Worm (Caenorhabditis elegans) whole organism, L1 larva: ENCODE results near the gene K12H6.9.

ENCODE experiments used
- ama-1 ChIP-seq: fragments of 150-350 bp; optimal IDR thresholded peaks from 2 replicates; lab custom pipeline; 2014
- blmp-1 ChIP-seq: fragments of 150-350 bp; optimal IDR thresholded peaks from 2 replicates; lab custom pipeline; 2014; ENCODE audit warnings: missing biosample characterization, missing genetic modification characterization
- ceh-8 ChIP-seq: fragments of 200-800 bp; sonication (Bioruptor generic); optimal IDR thresholded peaks from 2 replicates; lab custom pipeline; 2018; ENCODE audit warnings: mild to moderate bottlenecking, missing genetic modification characterization, moderate library complexity, missing compliant biosample characterization
- ceh-82 ChIP-seq, 3 experiments: fragments of 150-350 bp in 1 of 3; sonication (generic microtip) in 2 of 3; optimal IDR thresholded peaks; 2 replicates each; lab custom pipeline; 2014 to 2017; ENCODE audit warnings: missing biosample characterization in 3 of 3, missing genetic modification characterization in 3 of 3
- ceh-88 ChIP-seq: fragments of 200-800 bp; sonication (Bioruptor generic); IDR thresholded peaks from 2 replicates; pipeline ENCODE4 v1.3.6; 2022; ENCODE audit warnings: missing genetic modification characterization, missing compliant biosample characterization
- ces-1 ChIP-seq: fragments of 150-350 bp; optimal IDR thresholded peaks from 2 replicates; lab custom pipeline; 2014; ENCODE audit warnings: missing biosample characterization, missing genetic modification reagents, missing genetic modification characterization
- dpl-1 ChIP-seq, 3 experiments: fragments of 150-350 bp in 2 of 3; sonication (generic microtip) in 1 of 3; optimal IDR thresholded peaks; 2 replicates each; lab custom pipeline; 2014 to 2017; ENCODE audit warnings: missing biosample characterization in 3 of 3, missing genetic modification characterization in 3 of 3, missing genetic modification reagents in 3 of 3
- dsc-1 ChIP-seq: sonication (generic microtip); optimal IDR thresholded peaks from 2 replicates; lab custom pipeline; 2016; ENCODE audit warnings: mild to moderate bottlenecking, missing genetic modification characterization, missing compliant biosample characterization
- egl-27 ChIP-seq, 2 experiments: fragments of 150-350 bp in 1 of 2; sonication (generic microtip); optimal IDR thresholded peaks; 3 replicates each; lab custom pipeline; 2017 to 2018; ENCODE audit warnings: missing biosample characterization in 2 of 2, missing genetic modification characterization in 2 of 2, missing genetic modification reagents in 2 of 2
- elt-3 ChIP-seq, 6 experiments: fragments of 150-350 bp in 1 of 6; sonication (generic microtip); optimal IDR thresholded peaks; 2 replicates each; lab custom pipeline; 2017 to 2018; ENCODE audit warnings: missing biosample characterization in 6 of 6, missing genetic modification characterization in 6 of 6, inconsistent platforms in 1 of 6
- fkh-10 ChIP-seq: sonication (generic microtip); optimal IDR thresholded peaks from 2 replicates; lab custom pipeline; 2017; ENCODE audit warnings: missing biosample characterization, missing genetic modification reagents, missing genetic modification characterization
- fos-1 ChIP-seq: fragments of 150-350 bp; optimal IDR thresholded peaks from 2 replicates; lab custom pipeline; 2014; ENCODE audit warnings: missing biosample characterization, missing genetic modification characterization
- grh-1 ChIP-seq: fragments of 200-800 bp; sonication (Bioruptor generic); IDR thresholded peaks from 2 replicates; pipeline ENCODE4 v1.3.6; 2022; ENCODE audit warnings: missing genetic modification reagents, missing genetic modification characterization, missing compliant biosample characterization
- hlh-17 ChIP-seq: fragments of 200-800 bp; sonication (Bioruptor generic); optimal IDR thresholded peaks from 2 replicates; lab custom pipeline; 2018; ENCODE audit warnings: missing genetic modification characterization, mild to moderate bottlenecking, missing compliant biosample characterization, moderate library complexity, borderline replicate concordance
- hlh-4 ChIP-seq: sonication (generic microtip); optimal IDR thresholded peaks from 2 replicates; lab custom pipeline; 2016; ENCODE audit warnings: mild to moderate bottlenecking, missing genetic modification characterization, missing compliant biosample characterization
- lin-15B ChIP-seq: fragments of 150-350 bp; sonication (generic microtip); optimal IDR thresholded peaks from 3 replicates; lab custom pipeline; 2014; ENCODE audit warnings: missing biosample characterization, missing genetic modification characterization
- lsy-2 ChIP-seq, 2 experiments: fragments of 150-350 bp; optimal IDR thresholded peaks; 2 replicates each; lab custom pipeline; 2014; ENCODE audit warnings: missing biosample characterization in 2 of 2, missing genetic modification characterization in 2 of 2
- mab-9 ChIP-seq: fragments of 200-800 bp; sonication (Bioruptor generic); IDR thresholded peaks from 2 replicates; pipeline ENCODE4 v1.3.6; 2022; ENCODE audit warnings: missing genetic modification reagents, missing genetic modification characterization, missing compliant biosample characterization
- mdl-1 ChIP-seq, 2 experiments: fragments of 150-350 bp; optimal IDR thresholded peaks; 2 replicates each; lab custom pipeline; 2014 to 2017; ENCODE audit warnings: missing biosample characterization in 2 of 2, missing genetic modification characterization in 2 of 2, inconsistent platforms in 1 of 2
- mef-2 ChIP-seq: fragments of 150-350 bp; optimal IDR thresholded peaks from 2 replicates; lab custom pipeline; 2014; ENCODE audit warnings: missing biosample characterization, missing genetic modification characterization
- nhr-19 ChIP-seq: fragments of 200-800 bp; sonication (Bioruptor generic); conservative IDR thresholded peaks from 2 replicates; pipeline ENCODE4 v1.3.6; 2022; ENCODE audit warnings: missing genetic modification characterization, missing compliant biosample characterization
- nhr-28 ChIP-seq: fragments of 150-350 bp; optimal IDR thresholded peaks from 2 replicates; lab custom pipeline; 2014; ENCODE audit warnings: missing biosample characterization, missing genetic modification characterization
- nhr-47 ChIP-seq: sonication (generic microtip); optimal IDR thresholded peaks from 2 replicates; lab custom pipeline; 2016; ENCODE audit warnings: mild to moderate bottlenecking, missing genetic modification characterization, moderate library complexity, missing compliant biosample characterization
- nhr-71 ChIP-seq: sonication (generic microtip); optimal IDR thresholded peaks from 2 replicates; lab custom pipeline; 2016; ENCODE audit warnings: mild to moderate bottlenecking, missing genetic modification characterization, moderate library complexity, missing compliant biosample characterization
- nhr-85 ChIP-seq: sonication (generic microtip); peaks from one replicate; lab custom pipeline; 2016; ENCODE audit warnings: missing genetic modification characterization, inconsistent platforms, missing compliant biosample characterization
- pag-3 ChIP-seq: sonication (generic microtip); optimal IDR thresholded peaks from 2 replicates; lab custom pipeline; 2017; ENCODE audit warnings: missing genetic modification characterization, mild to moderate bottlenecking, missing compliant biosample characterization, antibody characterized with exemption, borderline replicate concordance; ENCODE audit not compliant: insufficient read depth
- pax-3 ChIP-seq: fragments of 200-800 bp; sonication (Bioruptor generic); optimal IDR thresholded peaks from 2 replicates; lab custom pipeline; 2018; ENCODE audit warnings: mild to moderate bottlenecking, missing genetic modification characterization, moderate library complexity, missing compliant biosample characterization
- pqm-1 ChIP-seq: sonication (generic microtip); optimal IDR thresholded peaks from 3 replicates; lab custom pipeline; 2017; ENCODE audit warnings: missing biosample characterization, missing genetic modification characterization
- rnt-1 ChIP-seq: sonication (generic microtip); optimal IDR thresholded peaks from 2 replicates; lab custom pipeline; 2016; ENCODE audit warnings: mild to moderate bottlenecking, missing genetic modification characterization, moderate library complexity, missing compliant biosample characterization
- snu-23 ChIP-seq: sonication (generic microtip); optimal IDR thresholded peaks from 2 replicates; lab custom pipeline; 2016; ENCODE audit warnings: missing genetic modification characterization, missing compliant biosample characterization
- sox-4 ChIP-seq: sonication (generic microtip); optimal IDR thresholded peaks from 2 replicates; lab custom pipeline; 2016; ENCODE audit warnings: missing genetic modification characterization, missing compliant biosample characterization
- sptf-1 ChIP-seq: fragments of 150-350 bp; optimal IDR thresholded peaks from 2 replicates; lab custom pipeline; 2014; ENCODE audit warnings: missing biosample characterization, missing genetic modification characterization
- unc-30 ChIP-seq: sonication (generic microtip); optimal IDR thresholded peaks from 2 replicates; lab custom pipeline; 2017; ENCODE audit warnings: missing biosample characterization, missing genetic modification characterization
- unc-98 ChIP-seq: fragments of 200-800 bp; sonication (Bioruptor generic); IDR thresholded peaks from 2 replicates; pipeline ENCODE4 v1.3.6; 2022; ENCODE audit warnings: missing genetic modification characterization, missing compliant biosample characterization
- xbp-1 ChIP-seq: sonication (generic microtip); optimal IDR thresholded peaks from 2 replicates; lab custom pipeline; 2016; ENCODE audit warnings: missing genetic modification characterization, missing compliant biosample characterization

The K12H6.9 gene

ce11 chrII:2816676-2817075 is 7.5 kb upstream of the K12H6.9 start, which contains the start of gene set-13:
set-13 (plus strand) TSS chrII:2816976.
- no peak for TF ChIP-seq pax-3 (tag; lab: Kevin White, UChicago)
- TF ChIP-seq elt-3 (tag; optimal IDR thresholded peaks at IDR 0.05; lab: Kevin White, UChicago) = no peak
- TF ChIP-seq dsc-1 (tag; lab: Kevin White, UChicago) = no peak
- no peak for TF ChIP-seq nhr-28
- TF ChIP-seq mef-2 (tag; lab: Kevin White, UChicago) = no peak
- TF ChIP-seq lsy-2 (tag; optimal IDR thresholded peaks at IDR 0.05; lab: Kevin White, UChicago) = no peak
- no peak for TF ChIP-seq hlh-4 (tag; lab: Kevin White, UChicago)

- TF ChIP-seq ces-1 (no peak), hlh-4 (tag; lab: Kevin White, UChicago) (no peak), xbp-1 (tag; lab: Kevin White, UChicago) (no peak), fos-1 (tag; lab: Kevin White, UChicago) (no peak), blmp-1 (tag; lab: Kevin White, UChicago) (no peak), pqm-1 (no peak), lin-15B (tag; lab: Kevin White, UChicago) (no peak), grh-1 (GFP tag; lab: Robert Waterston, UW) (no peak), unc-30 (no peak), dsc-1 (tag; lab: Kevin White, UChicago) (no peak), snu-23 (GFP tag; lab: Kevin White, UChicago) (no peak), nhr-19 (GFP tag; lab: Robert Waterston, UW) (no peak)
These were observed 1.7 kb upstream of the K12H6.9 start, which contains the start of the genes fut-4 and K12H6.10 for ce11 chrII:2822435-2822920. fut-4 (minus strand) TSS chrII:2822535. K12H6.10 (plus strand) TSS chrII:2822870.

- TF ChIP-seq lin-15B (tag; lab: Kevin White, UChicago) = no peak
- TF ChIP-seq ces-1 = no peak
- no peak for TF ChIP-seq sox-4 (tag; lab: Kevin White, UChicago)
- TF ChIP-seq xbp-1 (tag; lab: Kevin White, UChicago) = no peak
- TF ChIP-seq mab-9 (GFP tag; lab: Robert Waterston, UW) = no peak
- TF ChIP-seq nhr-85 (tag; lab: Kevin White, UChicago) = no peak
- no peak for TF ChIP-seq ceh-8 (GFP tag; lab: Kevin White, UChicago)
- no peak for TF ChIP-seq ama-1 (lab: Kevin White, UChicago)
- no peak for TF ChIP-seq grh-1 (GFP tag; lab: Robert Waterston, UW)
- TF ChIP-seq egl-27 (tag; optimal IDR thresholded peaks at IDR 0.05; lab: Kevin White, UChicago) = no peak
- TF ChIP-seq lsy-2 (tag; optimal IDR thresholded peaks at IDR 0.05; lab: Kevin White, UChicago) = no peak
- TF ChIP-seq mdl-1 (tag; optimal IDR thresholded peaks at IDR 0.05; lab: Kevin White, UChicago) = no peak
- no peak for TF ChIP-seq pax-3 (tag; lab: Kevin White, UChicago)
- TF ChIP-seq unc-98 (GFP tag; lab: Robert Waterston, UW) = no peak
- TF ChIP-seq ceh-82 (tag; optimal IDR thresholded peaks at IDR 0.05; lab: Kevin White, UChicago) = no peak
- no peak for TF ChIP-seq hlh-17 (GFP tag; lab: Kevin White, UChicago)
- TF ChIP-seq dsc-1 (tag; lab: Kevin White, UChicago) = no peak
These were observed 1.9 kb downstream of the K12H6.9 start, which contains the start of gene K12H6.5 for ce11 chrII:2826073-2826472. K12H6.5 (minus strand) TSS chrII:2826173.

ce11 chrII:2827859-2828403 is 3.7 kb downstream of the K12H6.9 start, which contains the start of gene K12H6.8:
K12H6.8 (plus strand) TSS chrII:2827896.
- no peak for TF ChIP-seq dpl-1 (GFP tag; optimal IDR thresholded peaks at IDR 0.05; lab: Kevin White, UChicago)
- no peak for TF ChIP-seq ceh-88 (GFP tag; lab: Robert Waterston, UW)
- TF ChIP-seq sptf-1 (tag; lab: Kevin White, UChicago) = no peak
- TF ChIP-seq nhr-71 (tag; lab: Kevin White, UChicago) = no peak
- no peak for TF ChIP-seq nhr-47
- TF ChIP-seq grh-1 (GFP tag; lab: Robert Waterston, UW) = no peak
- TF ChIP-seq lsy-2 (tag; optimal IDR thresholded peaks at IDR 0.05; lab: Kevin White, UChicago) = no peak
- TF ChIP-seq pax-3 (tag; lab: Kevin White, UChicago) = no peak
- no peak for TF ChIP-seq rnt-1 (tag; lab: Kevin White, UChicago)
- no peak for TF ChIP-seq blmp-1 (tag; lab: Kevin White, UChicago)
- TF ChIP-seq fkh-10 = no peak
- no peak for TF ChIP-seq pag-3 (tag; lab: Kevin White, UChicago)
- TF ChIP-seq lin-15B (tag; lab: Kevin White, UChicago) = no peak
